Worm (Caenorhabditis elegans) whole organism, midembryonic: ENCODE measurements around the gene ugt-44.

Source experiments
- cog-1 ChIP-seq: sonication (generic microtip); optimal IDR thresholded peaks from 2 replicates; lab custom pipeline; 2016; ENCODE audit warnings: missing genetic modification characterization, missing compliant biosample characterization
- flt-1 ChIP-seq: fragments of 200-800 bp; sonication (Bioruptor generic); IDR thresholded peaks from 2 replicates; pipeline ENCODE4 v1.3.6; 2022; ENCODE audit warnings: missing genetic modification characterization, missing compliant biosample characterization
- ref-1 ChIP-seq: fragments of 200-800 bp; sonication (Bioruptor generic); conservative IDR thresholded peaks from 2 replicates; pipeline ENCODE4 v1.3.6; 2022; ENCODE audit warnings: missing genetic modification reagents, missing genetic modification characterization, missing compliant biosample characterization

DNA sequence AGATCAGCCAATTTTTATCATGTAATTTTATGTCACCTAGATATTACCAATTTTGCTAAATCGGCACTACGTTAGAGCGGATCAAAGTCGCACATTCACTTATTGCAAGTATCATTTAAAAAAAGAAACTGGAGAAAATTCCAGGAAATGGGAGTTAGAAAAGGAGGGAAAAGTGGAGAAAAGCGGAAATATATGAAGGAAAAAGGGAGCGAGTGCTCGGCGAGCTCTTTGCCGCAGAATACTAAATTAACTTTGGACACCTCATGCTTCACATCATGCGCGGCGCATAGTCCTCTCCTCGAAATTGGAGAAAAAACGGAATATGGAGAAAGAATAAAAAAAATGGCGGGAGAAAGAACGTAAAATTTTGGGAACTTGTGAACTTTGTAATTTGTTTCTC, 38.0 kb downstream of the ugt-44 start:
- no peak for TF ChIP-seq ref-1 (GFP tag; lab: Robert Waterston, UW)
- TF ChIP-seq cog-1 (tag; lab: Kevin White, UChicago): no peak
- no peak for TF ChIP-seq flt-1 (GFP tag; lab: Robert Waterston, UW)
